Worm (Caenorhabditis elegans) whole organism, young adult: ENCODE measurements around the gene rpb-2.

Source experiments
- B0019.2 ChIP-seq: fragments of 200-800 bp; sonication (Bioruptor generic); conservative IDR thresholded peaks from 2 replicates; pipeline ENCODE4 v1.3.6; 2022; ENCODE audit warnings: missing genetic modification reagents, missing genetic modification characterization, missing compliant biosample characterization
- B0035.1 ChIP-seq: sonication (generic microtip); optimal IDR thresholded peaks from 2 replicates; lab custom pipeline; 2016; ENCODE audit warnings: missing genetic modification characterization, mild to moderate bottlenecking, missing compliant biosample characterization, missing genotype, missing genetic modification reagents
- C06A6.2 ChIP-seq: fragments of 200-800 bp; sonication (Bioruptor generic); conservative IDR thresholded peaks from 2 replicates; pipeline ENCODE4 v1.3.6; 2022; ENCODE audit warnings: missing genetic modification characterization, missing compliant biosample characterization
- C17E4.6 ChIP-seq: fragments of 200-800 bp; sonication (Bioruptor generic); IDR thresholded peaks from 2 replicates; pipeline ENCODE4 v1.3.6; 2022; ENCODE audit warnings: missing genetic modification reagents, missing genetic modification characterization, missing compliant biosample characterization
- F33H1.4 ChIP-seq: fragments of 200-800 bp; sonication (Bioruptor generic); IDR thresholded peaks from 2 replicates; pipeline ENCODE4 v1.3.6; 2022; ENCODE audit warnings: missing genetic modification reagents, missing genetic modification characterization, missing compliant biosample characterization
- K11D2.4 ChIP-seq: fragments of 200-800 bp; sonication (Bioruptor generic); IDR thresholded peaks from 2 replicates; pipeline ENCODE4 v1.3.6; 2022; ENCODE audit warnings: missing genetic modification reagents, missing genetic modification characterization, missing compliant biosample characterization
- Y67H2A.10 ChIP-seq: fragments of 200-800 bp; sonication (Bioruptor generic); conservative IDR thresholded peaks from 2 replicates; pipeline ENCODE4 v1.3.6; 2022; ENCODE audit warnings: missing genetic modification reagents, missing genetic modification characterization, missing compliant biosample characterization
- Y79H2A.3 ChIP-seq: fragments of 200-800 bp; sonication (Bioruptor generic); conservative IDR thresholded peaks from 2 replicates; pipeline ENCODE4 v1.3.6; 2022; ENCODE audit warnings: missing genetic modification reagents, missing genetic modification characterization, missing compliant biosample characterization
- ZK185.1 ChIP-seq: sonication (generic microtip); optimal IDR thresholded peaks from 2 replicates; lab custom pipeline; 2016; ENCODE audit warnings: mild to moderate bottlenecking, missing genetic modification characterization, missing compliant biosample characterization; ENCODE audit not compliant: poor library complexity, severe bottlenecking
- atf-7 ChIP-seq: sonication (generic microtip); optimal IDR thresholded peaks from 2 replicates; lab custom pipeline; 2017; ENCODE audit warnings: mild to moderate bottlenecking, missing genetic modification characterization, missing compliant biosample characterization
- athp-1 ChIP-seq: sonication (generic microtip); optimal IDR thresholded peaks from 2 replicates; lab custom pipeline; 2017; ENCODE audit warnings: mild to moderate bottlenecking, missing genetic modification characterization, missing compliant biosample characterization
- attf-6 ChIP-seq: fragments of 200-800 bp; sonication (Bioruptor generic); IDR thresholded peaks from 2 replicates; pipeline ENCODE4 v1.3.6; 2022; ENCODE audit warnings: missing genetic modification reagents, missing genetic modification characterization, missing compliant biosample characterization
- cebp-1 ChIP-seq, 2 experiments: fragments of 200-800 bp in 1 of 2; sonication (Bioruptor generic) in 1 of 2; sonication (generic microtip) in 1 of 2; IDR thresholded peaks in 1 of 2; optimal IDR thresholded peaks in 1 of 2; 2 replicates each; pipeline versions ENCODE4 v1.3.6 to Lab custom; 2017 to 2022; ENCODE audit warnings: missing compliant biosample characterization in 2 of 2, missing genetic modification characterization in 2 of 2, mild to moderate bottlenecking in 1 of 2, missing genetic modification reagents in 1 of 2, moderate library complexity in 1 of 2
- cebp-2 ChIP-seq: fragments of 200-800 bp; sonication (Bioruptor generic); IDR thresholded peaks from 2 replicates; pipeline ENCODE4 v1.3.6; 2022; ENCODE audit warnings: missing genetic modification characterization, missing compliant biosample characterization
- ceh-27 ChIP-seq: fragments of 200-800 bp; sonication (Bioruptor generic); optimal IDR thresholded peaks from 2 replicates; lab custom pipeline; 2018; ENCODE audit warnings: mild to moderate bottlenecking, missing genetic modification characterization, moderate library complexity, missing compliant biosample characterization
- ceh-91 ChIP-seq: fragments of 200-800 bp; sonication (Bioruptor generic); IDR thresholded peaks from 2 replicates; pipeline ENCODE4 v1.3.6; 2022; ENCODE audit warnings: missing genetic modification reagents, missing genetic modification characterization, missing compliant biosample characterization
- die-1 ChIP-seq: sonication (generic microtip); optimal IDR thresholded peaks from 2 replicates; lab custom pipeline; 2016; ENCODE audit warnings: missing genotype, mild to moderate bottlenecking, missing genetic modification characterization, missing compliant biosample characterization
- dpff-1 ChIP-seq: sonication (generic microtip); optimal IDR thresholded peaks from 2 replicates; lab custom pipeline; 2017; ENCODE audit warnings: mild to moderate bottlenecking, missing genetic modification characterization, missing compliant biosample characterization
- dpl-1 ChIP-seq: fragments of 150-350 bp; optimal IDR thresholded peaks from 2 replicates; lab custom pipeline; 2014; ENCODE audit warnings: missing biosample characterization, missing genetic modification reagents, missing genetic modification characterization
- efl-1 ChIP-seq: fragments of 150-350 bp; optimal IDR thresholded peaks from 2 replicates; lab custom pipeline; 2014; ENCODE audit warnings: missing biosample characterization, missing genetic modification reagents, missing genetic modification characterization
- hlh-12 ChIP-seq: sonication (generic microtip); optimal IDR thresholded peaks from 2 replicates; lab custom pipeline; 2016; ENCODE audit warnings: missing genetic modification characterization, missing compliant biosample characterization
- hmg-1.2 ChIP-seq: fragments of 200-800 bp; sonication (Bioruptor generic); IDR thresholded peaks from 2 replicates; pipeline ENCODE4 v1.3.6; 2022; ENCODE audit warnings: missing genetic modification reagents, missing genetic modification characterization, missing compliant biosample characterization
- lag-1 ChIP-seq: fragments of 200-800 bp; sonication (Bioruptor generic); IDR thresholded peaks from 2 replicates; pipeline ENCODE4 v1.3.6; 2022; ENCODE audit warnings: missing genetic modification reagents, missing genetic modification characterization, missing compliant biosample characterization
- let-607 ChIP-seq, 2 experiments: fragments of 200-800 bp in 1 of 2; sonication (Bioruptor generic) in 1 of 2; sonication (generic microtip) in 1 of 2; optimal IDR thresholded peaks; 2 replicates each; lab custom pipeline; 2016 to 2018; ENCODE audit warnings: mild to moderate bottlenecking in 2 of 2, missing compliant biosample characterization in 2 of 2, missing genetic modification characterization in 2 of 2, moderate library complexity in 2 of 2, missing genotype in 1 of 2
- lin-35 ChIP-seq, 3 experiments: fragments of 150-350 bp in 2 of 3; sonication (generic microtip) in 1 of 3; optimal IDR thresholded peaks; 2 replicates each; lab custom pipeline; 2014 to 2018; ENCODE audit warnings: missing biosample characterization in 3 of 3, missing genetic modification characterization in 3 of 3, missing genetic modification reagents in 3 of 3
- lin-54 ChIP-seq: fragments of 200-800 bp; sonication (Bioruptor generic); optimal IDR thresholded peaks from 2 replicates; lab custom pipeline; 2018; ENCODE audit warnings: mild to moderate bottlenecking, missing genetic modification characterization, missing compliant biosample characterization
- lsl-1 ChIP-seq: fragments of 200-800 bp; sonication (Bioruptor generic); optimal IDR thresholded peaks from 2 replicates; lab custom pipeline; 2018; ENCODE audit warnings: mild to moderate bottlenecking, missing genetic modification characterization, moderate library complexity, missing compliant biosample characterization
- madf-10 ChIP-seq: sonication (generic microtip); optimal IDR thresholded peaks from 2 replicates; lab custom pipeline; 2016; ENCODE audit warnings: mild to moderate bottlenecking, missing genetic modification characterization, missing compliant biosample characterization
- madf-6 ChIP-seq: fragments of 200-800 bp; sonication (Bioruptor generic); IDR thresholded peaks from 2 replicates; pipeline ENCODE4 v1.3.6; 2022; ENCODE audit warnings: missing genetic modification reagents, missing genetic modification characterization, missing compliant biosample characterization
- madf-8 ChIP-seq: fragments of 200-800 bp; sonication (Bioruptor generic); conservative IDR thresholded peaks from 2 replicates; pipeline ENCODE4 v1.3.6; 2022; ENCODE audit warnings: missing genetic modification reagents, missing genetic modification characterization, missing compliant biosample characterization
- mel-28 ChIP-seq: sonication (generic microtip); optimal IDR thresholded peaks from 2 replicates; lab custom pipeline; 2016; ENCODE audit warnings: borderline replicate concordance, mild to moderate bottlenecking, missing genetic modification characterization, missing compliant biosample characterization
- mes-4 ChIP-seq: sonication (generic microtip); optimal IDR thresholded peaks from 2 replicates; lab custom pipeline; 2016; ENCODE audit warnings: missing genotype, missing genetic modification characterization, missing compliant biosample characterization
- nfya-1 ChIP-seq: sonication (generic microtip); optimal IDR thresholded peaks from 2 replicates; lab custom pipeline; 2017; ENCODE audit warnings: antibody characterized with exemption, missing compliant biosample characterization, missing genetic modification characterization, borderline replicate concordance; ENCODE audit not compliant: insufficient read depth
- nhr-120 ChIP-seq: fragments of 200-800 bp; sonication (Bioruptor generic); IDR thresholded peaks from 2 replicates; pipeline ENCODE4 v1.3.6; 2022; ENCODE audit warnings: missing genetic modification characterization, missing compliant biosample characterization
- nhr-80 ChIP-seq: sonication (generic microtip); optimal IDR thresholded peaks from 2 replicates; lab custom pipeline; 2016; ENCODE audit warnings: missing genetic modification characterization, missing compliant biosample characterization
- snpc-1.3 ChIP-seq: sonication (generic microtip); optimal IDR thresholded peaks from 2 replicates; lab custom pipeline; 2017; ENCODE audit warnings: missing genetic modification characterization, mild to moderate bottlenecking, missing compliant biosample characterization, antibody characterized with exemption, moderate library complexity, missing genotype, missing genetic modification reagents; ENCODE audit not compliant: insufficient read depth
- zfh-2 ChIP-seq: fragments of 200-800 bp; sonication (Bioruptor generic); conservative IDR thresholded peaks from 2 replicates; pipeline ENCODE4 v1.3.6; 2022; ENCODE audit warnings: missing genetic modification reagents, missing genetic modification characterization, missing compliant biosample characterization
- ztf-28 ChIP-seq: fragments of 200-800 bp; sonication (Bioruptor generic); IDR thresholded peaks from 2 replicates; pipeline ENCODE4 v1.3.6; 2022; ENCODE audit warnings: missing genetic modification reagents, missing genetic modification characterization, missing compliant biosample characterization

Gene rpb-2

ce11 chrIII:4917960-4918712, 21.2 kb upstream of the rpb-2 start, which contains the start of gene rpb-8 (continued):
- TF ChIP-seq dpl-1 (peak; percentile 78), B0019.2 (GFP tag; lab: Robert Waterston, UW) (no peak), nhr-120 (GFP tag; lab: Robert Waterston, UW) (no peak), let-607 (tag; optimal IDR thresholded peaks at IDR 0.05; lab: Kevin White, UChicago) (peak; percentile 85 to 96), hmg-1.2 (GFP tag; lab: Robert Waterston, UW) (peak; percentile 8; the same call in 1 of the 2 replicates), C17E4.6 (no peak), ceh-91 (GFP tag; lab: Robert Waterston, UW) (0 out of 2 replicates have a peak, but pooled peaks have one; percentile 14), B0035.1 (tag; lab: Kevin White, UChicago) (no peak), mel-28 (tag; lab: Kevin White, UChicago) (no peak), cebp-1 (GFP tag; IDR thresholded peaks at IDR 0.05; lab: Robert Waterston, UW) (no peak), cebp-1 (tag; optimal IDR thresholded peaks at IDR 0.05; lab: Kevin White, UChicago) (peak; percentile 80), K11D2.4 (GFP tag; lab: Robert Waterston, UW) (no peak), Y67H2A.10 (no peak), nhr-80 (tag; lab: Kevin White, UChicago) (peak; percentile 76), lsl-1 (GFP tag; lab: Kevin White, UChicago) (peak; percentile 13), attf-6 (GFP tag; lab: Robert Waterston, UW) (no peak), cebp-2 (GFP tag; lab: Robert Waterston, UW) (no peak), lin-54 (GFP tag; lab: Kevin White, UChicago) (peak; percentile 87), efl-1 (GFP tag; lab: Kevin White, UChicago) (peak; percentile 70), ztf-28 (peak; percentile 71; the same call in 1 of the 2 replicates), hlh-12 (tag; lab: Kevin White, UChicago) (no peak), lin-35 (GFP tag; optimal IDR thresholded peaks at IDR 0.05; lab: Kevin White, UChicago) (peak in 1 of 3 experiments; percentile 72), madf-6 (GFP tag; lab: Robert Waterston, UW) (peak; percentile 65; the same call in 1 of the 2 replicates)

ce11 chrIII:4918906-4919305, 20.5 kb upstream of the rpb-2 start:
- TF ChIP-seq athp-1 (tag; lab: Kevin White, UChicago) (no peak), F33H1.4 (GFP tag; lab: Robert Waterston, UW) (no peak), madf-10 (tag; lab: Kevin White, UChicago) (no peak), Y79H2A.3 (GFP tag; lab: Robert Waterston, UW) (no peak), madf-6 (GFP tag; lab: Robert Waterston, UW) (no peak), nfya-1 (no peak), lag-1 (no peak), ZK185.1 (tag; lab: Kevin White, UChicago) (no peak), atf-7 (tag; lab: Kevin White, UChicago) (no peak), madf-8 (no peak), mes-4 (tag; lab: Kevin White, UChicago) (no peak), C17E4.6 (no peak)

- TF ChIP-seq ceh-27 (GFP tag; lab: Kevin White, UChicago) (no peak), nhr-80 (tag; lab: Kevin White, UChicago) (no peak), die-1 (tag; lab: Kevin White, UChicago) (no peak), dpff-1 (no peak), C06A6.2 (GFP tag; lab: Robert Waterston, UW) (no peak), zfh-2 (GFP tag; lab: Robert Waterston, UW) (no peak), F33H1.4 (GFP tag; lab: Robert Waterston, UW) (no peak), snpc-1.3 (tag; lab: Kevin White, UChicago) (no peak)
- TF ChIP-seq, all 124 proteins: peak for 0
These were observed 19.1 kb upstream of the rpb-2 start, which contains the start of gene ula-1 for ce11 chrIII:4920221-4920620. TSS of gene ula-1 (minus strand) at chrIII:4920321.
